Worm (Caenorhabditis elegans): ENCODE results near the gene vha-15.

DNA sequence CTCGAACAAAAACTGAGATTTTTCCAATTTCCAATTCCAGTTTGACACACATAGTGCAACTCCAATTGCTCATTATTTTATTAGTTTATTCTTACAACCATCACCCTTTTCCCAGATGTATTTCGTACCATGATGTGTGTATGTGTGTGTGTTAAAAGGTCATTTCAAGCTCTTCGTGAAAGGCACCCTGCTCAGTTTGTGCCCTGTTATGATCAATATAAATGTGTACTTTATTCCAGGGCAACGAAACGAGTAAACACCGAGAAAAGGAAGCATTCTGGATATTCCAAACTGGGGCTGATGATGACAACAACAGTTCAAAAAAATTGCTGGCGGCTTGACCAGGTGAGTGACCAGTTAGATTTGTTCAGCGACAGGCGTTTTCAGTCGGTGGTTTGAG lies 27.0 kb upstream of the vha-15 start, which contains the start of gene peb-1:
- TF ChIP-seq tra-4 (tag; optimal IDR thresholded peaks at IDR 0.05) (no peak), scrt-1 (GFP tag; IDR thresholded peaks at IDR 0.05) (no peak), ama-1 (optimal IDR thresholded peaks at IDR 0.05) (no peak), B0310.2 (tag; optimal IDR thresholded peaks at IDR 0.05) (no peak), hnd-1 (tag; optimal IDR thresholded peaks at IDR 0.05) (no peak), pes-1 (GFP tag; IDR thresholded peaks at IDR 0.05) (no peak)

Data from whole organism, early embryonic.